Worm (Caenorhabditis elegans) whole organism, L1 larva: Measurements from ENCODE around the gene hsp-110.

Experiments
- alr-1 ChIP-seq: fragments of 200-800 bp; sonication (Bioruptor generic); optimal IDR thresholded peaks from 2 replicates; lab custom pipeline; 2018; ENCODE audit warnings: borderline replicate concordance, mild to moderate bottlenecking, missing genetic modification characterization, missing compliant biosample characterization
- ceh-63 ChIP-seq: fragments of 200-800 bp; sonication (Bioruptor generic); optimal IDR thresholded peaks from 2 replicates; lab custom pipeline; 2018; ENCODE audit warnings: mild to moderate bottlenecking, missing genetic modification characterization, missing compliant biosample characterization
- lin-13 ChIP-seq: fragments of 150-350 bp; optimal IDR thresholded peaks from 2 replicates; lab custom pipeline; 2014; ENCODE audit warnings: missing biosample characterization, missing genetic modification reagents, missing genetic modification characterization
- lir-3 ChIP-seq: sonication (generic microtip); optimal IDR thresholded peaks from 2 replicates; lab custom pipeline; 2016; ENCODE audit warnings: mild to moderate bottlenecking, missing genetic modification characterization, moderate library complexity, missing compliant biosample characterization; ENCODE audit not compliant: poor library complexity
- lsy-2 ChIP-seq, 2 experiments: fragments of 150-350 bp; optimal IDR thresholded peaks; 2 replicates each; lab custom pipeline; 2014; ENCODE audit warnings: missing biosample characterization in 2 of 2, missing genetic modification characterization in 2 of 2
- nhr-11 ChIP-seq: fragments of 150-350 bp; optimal IDR thresholded peaks from 2 replicates; lab custom pipeline; 2014; ENCODE audit warnings: missing biosample characterization, missing genetic modification characterization
- pax-3 ChIP-seq: fragments of 200-800 bp; sonication (Bioruptor generic); optimal IDR thresholded peaks from 2 replicates; lab custom pipeline; 2018; ENCODE audit warnings: mild to moderate bottlenecking, missing genetic modification characterization, moderate library complexity, missing compliant biosample characterization
- pqm-1 ChIP-seq: sonication (generic microtip); optimal IDR thresholded peaks from 3 replicates; lab custom pipeline; 2017; ENCODE audit warnings: missing biosample characterization, missing genetic modification characterization
- rnt-1 ChIP-seq: sonication (generic microtip); optimal IDR thresholded peaks from 2 replicates; lab custom pipeline; 2016; ENCODE audit warnings: mild to moderate bottlenecking, missing genetic modification characterization, moderate library complexity, missing compliant biosample characterization
- snpc-4 ChIP-seq: fragments of 150-350 bp; optimal IDR thresholded peaks from 2 replicates; lab custom pipeline; 2014; ENCODE audit warnings: missing biosample characterization, missing genetic modification characterization
- unc-62 ChIP-seq: fragments of 150-350 bp; optimal IDR thresholded peaks from 2 replicates; lab custom pipeline; 2014; ENCODE audit warnings: missing biosample characterization, missing genetic modification reagents, missing genetic modification characterization

DNA sequence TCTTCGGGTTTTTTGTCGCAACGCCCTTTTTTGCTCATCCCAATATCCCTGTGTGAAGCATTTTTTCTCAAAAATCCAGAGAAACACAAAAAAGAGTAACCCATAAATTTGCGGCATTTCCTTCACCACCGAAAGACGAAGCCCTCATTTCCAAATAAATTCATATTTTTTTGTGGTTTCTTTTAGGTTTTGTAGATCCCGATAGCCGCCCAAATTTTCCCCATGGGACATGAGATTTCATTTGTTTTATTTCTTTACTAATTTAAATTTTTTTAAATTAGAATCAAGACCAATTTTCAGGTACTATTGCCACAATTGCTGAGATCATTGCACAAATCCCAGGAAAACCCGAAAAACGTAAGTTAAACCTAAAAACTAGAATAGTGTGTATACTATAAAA is 20.0 kb upstream of the hsp-110 start, which contains the start of gene mig-39:
- TF ChIP-seq lir-3: no peak
- TF ChIP-seq snpc-4 (tag; lab: Kevin White, UChicago): no peak
- TF ChIP-seq unc-62: no peak
- TF ChIP-seq ceh-63: no peak
- no peak for TF ChIP-seq lsy-2 (tag; optimal IDR thresholded peaks at IDR 0.05; lab: Kevin White, UChicago)
- TF ChIP-seq pqm-1 (tag; lab: Kevin White, UChicago): no peak
- TF ChIP-seq pax-3 (tag; lab: Kevin White, UChicago): no peak
- no peak for TF ChIP-seq lin-13
- no peak for TF ChIP-seq nhr-11 (tag; lab: Kevin White, UChicago)
- no peak for TF ChIP-seq rnt-1 (tag; lab: Kevin White, UChicago)
- no peak for TF ChIP-seq alr-1 (tag; lab: Kevin White, UChicago)
